Worm (Caenorhabditis elegans): ENCODE measurements around the gene col-150.

DNA sequence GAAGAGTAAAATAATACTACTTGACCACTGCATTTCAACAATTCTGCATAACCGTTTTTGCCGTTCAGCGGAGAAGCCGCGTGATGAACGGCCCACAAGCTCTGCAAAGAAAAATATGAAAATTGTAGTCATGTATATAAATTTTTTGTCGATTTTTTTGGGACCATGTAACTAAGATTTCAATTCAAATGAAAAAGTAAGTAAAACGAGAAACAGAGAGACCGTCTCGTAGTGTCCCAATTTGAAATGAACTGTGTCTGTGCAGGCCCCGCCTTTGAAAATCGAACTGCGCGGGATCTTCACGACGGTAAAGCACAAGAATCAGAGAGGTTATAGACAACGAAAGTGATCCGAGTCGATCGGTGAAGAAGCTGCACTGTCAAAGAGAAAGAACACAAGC is 37.6 kb upstream of the col-150 start, which contains the start of gene crm-1:
- no peak for TF ChIP-seq mxl-2 (GFP tag; conservative IDR thresholded peaks at IDR 0.05)
- no peak for TF ChIP-seq unc-39 (tag; optimal IDR thresholded peaks at IDR 0.05)
- no peak for TF ChIP-seq zip-11 (GFP tag; IDR thresholded peaks at IDR 0.05)
- no peak for TF ChIP-seq lsy-2 (tag; optimal IDR thresholded peaks at IDR 0.05)
- TF ChIP-seq pqm-1 (tag; optimal IDR thresholded peaks at IDR 0.05) = no peak
- no peak for TF ChIP-seq T26A8.4 (GFP tag; IDR thresholded peaks at IDR 0.05)
- TF ChIP-seq nhr-11 (tag; optimal IDR thresholded peaks at IDR 0.05) = no peak

Measured in whole organism, L4 larva.